Worm (Caenorhabditis elegans): ENCODE data around the gene grsp-3.

ce11 chrIV:7144670-7145257 lies 13.0 kb upstream of the grsp-3 start, which contains the start of gene hecd-1:
- no peak for TF ChIP-seq snpc-4 (tag; optimal IDR thresholded peaks at IDR 0.05)
- TF ChIP-seq pha-4 (tag; optimal IDR thresholded peaks at IDR 0.05), result no peak
- no peak for TF ChIP-seq nhr-237 (tag; optimal IDR thresholded peaks at IDR 0.05)
- TF ChIP-seq sptf-1 (tag; optimal IDR thresholded peaks at IDR 0.05), result no peak
- TF ChIP-seq mls-2 (tag; optimal IDR thresholded peaks at IDR 0.05), result no peak
- no peak for TF ChIP-seq elt-1 (tag; optimal IDR thresholded peaks at IDR 0.05; ENCODE audit: borderline replicate concordance, insufficient read depth)
- no peak for TF ChIP-seq lin-32 (GFP tag; optimal IDR thresholded peaks at IDR 0.05)
- no peak for TF ChIP-seq nhr-28 (tag; optimal IDR thresholded peaks at IDR 0.05)
- TF ChIP-seq lin-13 (tag; optimal IDR thresholded peaks at IDR 0.05), result no peak
- TF ChIP-seq unc-62 (GFP tag; optimal IDR thresholded peaks at IDR 0.05), result no peak
- TF ChIP-seq nhr-12 (tag; optimal IDR thresholded peaks at IDR 0.05), result no peak
- no peak for TF ChIP-seq ceh-83 (GFP tag; optimal IDR thresholded peaks at IDR 0.05)
